Worm (Caenorhabditis elegans) whole organism, L4 larva: Measurements from ENCODE around the gene ZK822.10.

Experiments used
- Y48G9A.11 ChIP-seq: fragments of 200-800 bp; sonication (Bioruptor generic); IDR thresholded peaks from 2 replicates; pipeline ENCODE4 v1.3.6; 2022; ENCODE audit warnings: missing genetic modification reagents, missing genetic modification characterization, missing compliant biosample characterization
- ces-1 ChIP-seq: fragments of 150-350 bp; sonication (generic microtip); optimal IDR thresholded peaks from 4 replicates; lab custom pipeline; 2014; ENCODE audit warnings: missing biosample characterization, missing genetic modification reagents, missing genetic modification characterization
- mdl-1 ChIP-seq, 2 experiments: fragments of 150-350 bp in 1 of 2; sonication (generic microtip) in 1 of 2; optimal IDR thresholded peaks; 2 replicates each; lab custom pipeline; 2014 to 2017; ENCODE audit warnings: missing biosample characterization in 2 of 2, missing genetic modification characterization in 2 of 2
- mes-2 ChIP-seq: sonication (generic microtip); optimal IDR thresholded peaks from 2 replicates; lab custom pipeline; 2016; ENCODE audit warnings: missing genotype, mild to moderate bottlenecking, missing genetic modification characterization, missing compliant biosample characterization; ENCODE audit not compliant: poor library complexity, severe bottlenecking
- nhr-11 ChIP-seq: fragments of 150-350 bp; optimal IDR thresholded peaks from 2 replicates; lab custom pipeline; 2014; ENCODE audit warnings: missing biosample characterization, missing genetic modification characterization
- nhr-25 ChIP-seq: sonication (generic microtip); optimal IDR thresholded peaks from 2 replicates; lab custom pipeline; 2017; ENCODE audit warnings: missing genetic modification characterization, mild to moderate bottlenecking, missing compliant biosample characterization, antibody characterized with exemption, moderate library complexity, borderline replicate concordance; ENCODE audit not compliant: insufficient read depth
- pqm-1 ChIP-seq: sonication (generic microtip); optimal IDR thresholded peaks from 2 replicates; lab custom pipeline; 2017; ENCODE audit warnings: missing biosample characterization, missing genetic modification characterization

ce11 chrIV:11916907-11917306 lies at the start of gene ZK822.10:
- TF ChIP-seq ces-1 (GFP tag; lab: Kevin White, UChicago) (no peak), mes-2 (no peak), mdl-1 (tag; optimal IDR thresholded peaks at IDR 0.05; lab: Kevin White, UChicago) (peak in 1 of 2 experiments; percentile 1), Y48G9A.11 (GFP tag; lab: Robert Waterston, UW) (no peak), pqm-1 (no peak), nhr-25 (tag; lab: Kevin White, UChicago) (no peak), nhr-11 (tag; lab: Kevin White, UChicago) (no peak)
